Worm (Caenorhabditis elegans) whole organism, L2 larva: ENCODE results near the gene B0294.3.

Source experiments
- C34F6.9 ChIP-seq: fragments of 150-350 bp; optimal IDR thresholded peaks from 2 replicates; lab custom pipeline; 2014; ENCODE audit warnings: missing biosample characterization, missing genetic modification characterization
- F13H6.1 ChIP-seq: sonication (generic microtip); optimal IDR thresholded peaks from 2 replicates; lab custom pipeline; 2016; ENCODE audit warnings: missing genetic modification characterization, missing compliant biosample characterization
- Y55F3AM.14 ChIP-seq: fragments of 200-800 bp; sonication (Bioruptor generic); optimal IDR thresholded peaks from 2 replicates; lab custom pipeline; 2018; ENCODE audit warnings: mild to moderate bottlenecking, missing genetic modification characterization, missing compliant biosample characterization
- ZK546.5 ChIP-seq: sonication (generic microtip); optimal IDR thresholded peaks from 2 replicates; lab custom pipeline; 2017; ENCODE audit warnings: missing biosample characterization, missing genetic modification characterization
- alr-1 ChIP-seq: fragments of 150-350 bp; optimal IDR thresholded peaks from 2 replicates; lab custom pipeline; 2014; ENCODE audit warnings: missing biosample characterization, missing genetic modification characterization
- aly-2 ChIP-seq: fragments of 150-350 bp; optimal IDR thresholded peaks from 2 replicates; lab custom pipeline; 2014; ENCODE audit warnings: missing biosample characterization, missing genetic modification characterization
- ama-1 ChIP-seq: fragments of 150-350 bp; optimal IDR thresholded peaks from 2 replicates; lab custom pipeline; 2018; ENCODE audit warnings: inconsistent platforms
- blmp-1 ChIP-seq: sonication (generic microtip); optimal IDR thresholded peaks from 2 replicates; lab custom pipeline; 2017; ENCODE audit warnings: missing genetic modification characterization, mild to moderate bottlenecking, missing compliant biosample characterization, antibody characterized with exemption, moderate library complexity; ENCODE audit not compliant: insufficient read depth
- ceh-16 ChIP-seq: fragments of 150-350 bp; optimal IDR thresholded peaks from 2 replicates; lab custom pipeline; 2014; ENCODE audit warnings: missing biosample characterization, missing genetic modification characterization
- ceh-82 ChIP-seq: fragments of 150-350 bp; optimal IDR thresholded peaks from 2 replicates; lab custom pipeline; 2014; ENCODE audit warnings: missing biosample characterization, missing genetic modification characterization
- crh-2 ChIP-seq: sonication (generic microtip); optimal IDR thresholded peaks from 2 replicates; lab custom pipeline; 2017; ENCODE audit warnings: missing biosample characterization, missing genetic modification characterization
- dmd-4 ChIP-seq: sonication (generic microtip); optimal IDR thresholded peaks from 2 replicates; lab custom pipeline; 2017; ENCODE audit warnings: missing biosample characterization, missing genetic modification characterization
- egl-27 ChIP-seq: sonication (generic microtip); optimal IDR thresholded peaks from 3 replicates; lab custom pipeline; 2017; ENCODE audit warnings: missing biosample characterization, missing genetic modification reagents, missing genetic modification characterization
- elt-1 ChIP-seq: fragments of 150-350 bp; optimal IDR thresholded peaks from 2 replicates; lab custom pipeline; 2014; ENCODE audit warnings: missing biosample characterization, missing genetic modification characterization
- gmeb-1 ChIP-seq: fragments of 150-350 bp; optimal IDR thresholded peaks from 2 replicates; lab custom pipeline; 2014; ENCODE audit warnings: missing biosample characterization, missing genetic modification characterization
- lin-11 ChIP-seq: fragments of 150-350 bp; sonication (generic microtip); optimal IDR thresholded peaks from 2 replicates; lab custom pipeline; 2014; ENCODE audit warnings: missing biosample characterization, missing genetic modification characterization, inconsistent platforms, mixed read lengths
- lin-13 ChIP-seq: fragments of 150-350 bp; optimal IDR thresholded peaks from 2 replicates; lab custom pipeline; 2014; ENCODE audit warnings: missing biosample characterization, missing genetic modification reagents, missing genetic modification characterization
- lin-39 ChIP-seq: fragments of 150-350 bp; optimal IDR thresholded peaks from 2 replicates; lab custom pipeline; 2014; ENCODE audit warnings: missing biosample characterization, missing genetic modification reagents, missing genetic modification characterization
- lsy-2 ChIP-seq, 2 experiments: fragments of 150-350 bp in 1 of 2; sonication (generic microtip) in 1 of 2; optimal IDR thresholded peaks; 2 replicates each; lab custom pipeline; 2014 to 2017; ENCODE audit warnings: missing biosample characterization in 2 of 2, missing genetic modification characterization in 2 of 2
- mbf-1 ChIP-seq: sonication (generic microtip); optimal IDR thresholded peaks from 2 replicates; lab custom pipeline; 2017; ENCODE audit warnings: missing biosample characterization, missing genetic modification characterization
- mdl-1 ChIP-seq, 2 experiments: fragments of 150-350 bp in 1 of 2; sonication (generic microtip) in 1 of 2; optimal IDR thresholded peaks; 2 replicates each; lab custom pipeline; 2017; ENCODE audit warnings: missing biosample characterization in 2 of 2, missing genetic modification characterization in 2 of 2
- nhr-10 ChIP-seq: sonication (generic microtip); optimal IDR thresholded peaks from 2 replicates; lab custom pipeline; 2017; ENCODE audit warnings: missing biosample characterization, missing genetic modification characterization
- nhr-11 ChIP-seq: fragments of 150-350 bp; optimal IDR thresholded peaks from 2 replicates; lab custom pipeline; 2014; ENCODE audit warnings: missing biosample characterization, missing genetic modification characterization
- nhr-12 ChIP-seq: fragments of 150-350 bp; optimal IDR thresholded peaks from 2 replicates; lab custom pipeline; 2014; ENCODE audit warnings: missing biosample characterization, missing genetic modification characterization
- nhr-129 ChIP-seq: fragments of 150-350 bp; optimal IDR thresholded peaks from 2 replicates; lab custom pipeline; 2014; ENCODE audit warnings: missing biosample characterization, missing genetic modification characterization
- nhr-21 ChIP-seq: fragments of 150-350 bp; optimal IDR thresholded peaks from 2 replicates; lab custom pipeline; 2014; ENCODE audit warnings: missing biosample characterization, missing genetic modification characterization
- nhr-23 ChIP-seq: fragments of 150-350 bp; optimal IDR thresholded peaks from 2 replicates; lab custom pipeline; 2014; ENCODE audit warnings: missing biosample characterization, missing genetic modification reagents, missing genetic modification characterization
- nhr-237 ChIP-seq: fragments of 150-350 bp; optimal IDR thresholded peaks from 2 replicates; lab custom pipeline; 2014; ENCODE audit warnings: missing biosample characterization, missing genetic modification characterization
- nhr-25 ChIP-seq: fragments of 150-350 bp; sonication (generic microtip); optimal IDR thresholded peaks from 3 replicates; lab custom pipeline; 2014; ENCODE audit warnings: missing biosample characterization, missing genetic modification characterization
- nhr-6 ChIP-seq: fragments of 150-350 bp; optimal IDR thresholded peaks from 2 replicates; lab custom pipeline; 2014; ENCODE audit warnings: missing biosample characterization, missing genetic modification characterization
- nhr-77 ChIP-seq: fragments of 150-350 bp; optimal IDR thresholded peaks from 2 replicates; lab custom pipeline; 2014; ENCODE audit warnings: missing biosample characterization, missing genetic modification characterization
- peb-1 ChIP-seq: fragments of 150-350 bp; optimal IDR thresholded peaks from 2 replicates; lab custom pipeline; 2014; ENCODE audit warnings: missing biosample characterization, missing genetic modification characterization
- sem-4 ChIP-seq: fragments of 150-350 bp; optimal IDR thresholded peaks from 2 replicates; lab custom pipeline; 2014; ENCODE audit warnings: missing biosample characterization, missing genetic modification reagents, missing genetic modification characterization
- skn-1 ChIP-seq: sonication (generic microtip); optimal IDR thresholded peaks from 2 replicates; lab custom pipeline; 2017; ENCODE audit warnings: missing biosample characterization, missing genetic modification characterization
- sma-3 ChIP-seq: sonication (generic microtip); optimal IDR thresholded peaks from 2 replicates; lab custom pipeline; 2016; ENCODE audit warnings: missing genetic modification reagents, missing genetic modification characterization, missing compliant biosample characterization
- snpc-4 ChIP-seq: fragments of 150-350 bp; optimal IDR thresholded peaks from 2 replicates; lab custom pipeline; 2014; ENCODE audit warnings: missing biosample characterization, missing genetic modification characterization
- unc-39 ChIP-seq: fragments of 150-350 bp; optimal IDR thresholded peaks from 2 replicates; lab custom pipeline; 2014; ENCODE audit warnings: missing biosample characterization, missing genetic modification characterization
- unc-55 ChIP-seq: fragments of 150-350 bp; sonication (generic microtip); optimal IDR thresholded peaks from 3 replicates; lab custom pipeline; 2014; ENCODE audit warnings: missing biosample characterization, missing genetic modification reagents, missing genetic modification characterization
- unc-62 ChIP-seq: fragments of 150-350 bp; optimal IDR thresholded peaks from 2 replicates; lab custom pipeline; 2014; ENCODE audit warnings: missing biosample characterization, missing genetic modification reagents, missing genetic modification characterization
- zag-1 ChIP-seq: fragments of 150-350 bp; optimal IDR thresholded peaks from 2 replicates; lab custom pipeline; 2014; ENCODE audit warnings: missing biosample characterization, missing genetic modification characterization
- ztf-1 ChIP-seq: fragments of 200-800 bp; sonication (Bioruptor generic); conservative IDR thresholded peaks from 2 replicates; pipeline ENCODE4 v1.3.6; 2022; ENCODE audit warnings: missing genetic modification characterization, missing compliant biosample characterization
- ztf-11 ChIP-seq: sonication (generic microtip); optimal IDR thresholded peaks from 2 replicates; lab custom pipeline; 2017; ENCODE audit warnings: missing biosample characterization, missing genetic modification characterization
- ztf-4 ChIP-seq: fragments of 150-350 bp; optimal IDR thresholded peaks from 2 replicates; lab custom pipeline; 2014; ENCODE audit warnings: missing biosample characterization, missing genetic modification characterization

The B0294.3 gene

DNA sequence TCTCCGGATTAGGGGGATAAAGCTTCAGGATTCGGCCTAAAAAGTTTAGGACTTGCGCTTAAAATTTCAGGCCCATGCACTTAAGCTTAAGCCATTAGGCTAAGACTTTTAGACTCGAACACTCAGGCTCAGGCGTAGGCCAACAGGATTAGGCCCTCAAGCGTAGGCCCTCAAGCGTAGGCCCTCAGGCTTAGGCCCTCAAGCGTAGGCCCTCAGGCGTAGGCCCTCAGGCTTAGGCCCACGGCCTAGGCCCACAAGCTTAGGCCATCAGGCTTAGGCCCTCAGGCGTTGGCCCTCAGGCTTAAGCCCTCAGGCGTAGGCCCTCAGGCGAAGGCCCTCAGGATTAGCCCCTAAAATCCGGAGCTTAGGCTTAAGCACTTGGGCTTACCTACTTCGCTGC is 41.5 kb upstream of the B0294.3 start:
- no peak for TF ChIP-seq skn-1 (tag; lab: Kevin White, UChicago)
- no peak for TF ChIP-seq zag-1 (tag; lab: Kevin White, UChicago)
- no peak for TF ChIP-seq crh-2 (tag; lab: Kevin White, UChicago)
- TF ChIP-seq ztf-1 (GFP tag; lab: Robert Waterston, UW) = 0 out of 2 replicates have a peak, but pooled peaks have one; percentile 57
- no peak for TF ChIP-seq nhr-11 (tag; lab: Kevin White, UChicago)

DNA sequence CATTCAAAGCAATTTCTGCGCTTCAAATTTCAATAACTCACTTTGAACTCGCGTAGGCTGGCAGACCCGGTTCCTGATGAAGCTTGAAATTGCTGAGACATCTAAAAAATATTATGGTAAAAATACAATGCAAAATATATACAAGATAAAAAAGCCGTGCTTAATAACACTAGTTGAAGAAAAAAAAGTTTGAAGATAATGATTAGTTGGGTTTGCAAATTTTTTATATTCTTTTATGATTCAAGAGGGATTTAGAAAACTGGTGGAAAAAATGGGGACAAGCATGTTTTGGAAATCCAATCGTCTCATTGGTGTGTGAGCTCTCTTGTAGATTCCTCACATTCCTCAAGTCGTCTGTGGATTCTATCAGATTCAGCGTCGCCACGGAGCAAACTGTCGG is 39.4 kb upstream of the B0294.3 start, which contains the start of gene ceh-21:
TSS of gene ceh-21 (minus strand) at position 101 of the 400 bp plus-strand sequence.
- TF ChIP-seq snpc-4 (tag; lab: Kevin White, UChicago) (no peak), nhr-23 (tag; lab: Kevin White, UChicago) (no peak), nhr-11 (tag; lab: Kevin White, UChicago) (no peak), ztf-1 (GFP tag; lab: Robert Waterston, UW) (no peak), ztf-4 (tag; lab: Kevin White, UChicago) (no peak), gmeb-1 (tag; lab: Kevin White, UChicago) (no peak), C34F6.9 (tag; lab: Kevin White, UChicago) (no peak), ama-1 (no peak), dmd-4 (tag; lab: Kevin White, UChicago) (no peak), ztf-11 (tag; lab: Kevin White, UChicago) (no peak), egl-27 (tag; lab: Kevin White, UChicago) (no peak), nhr-77 (tag; lab: Kevin White, UChicago) (no peak), nhr-10 (tag; lab: Kevin White, UChicago) (no peak), Y55F3AM.14 (GFP tag; lab: Kevin White, UChicago) (no peak), mbf-1 (no peak), ceh-16 (tag; lab: Kevin White, UChicago) (no peak)

DNA sequence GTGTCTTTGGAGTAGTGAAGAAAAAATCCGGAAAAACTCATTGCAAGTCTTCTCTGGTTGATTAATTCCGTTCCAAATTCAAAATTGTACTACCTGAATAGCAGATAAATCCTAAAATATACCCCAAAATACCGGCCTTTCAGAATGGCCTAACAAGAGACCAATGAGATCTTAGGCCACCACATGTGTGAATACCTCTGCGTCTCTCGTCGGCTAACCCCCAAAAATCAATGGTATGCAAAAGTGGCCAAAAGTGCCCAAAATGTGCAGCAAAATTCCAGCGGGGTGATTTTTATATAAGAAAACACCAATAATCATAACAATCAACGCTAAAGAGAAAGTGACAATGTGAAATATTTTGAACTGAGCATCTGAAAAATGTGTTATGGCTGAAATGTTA is 38.4 kb upstream of the B0294.3 start, which contains the start of gene T26C11.9:
TSS of gene T26C11.9 (minus strand) at position 254 of the 400 bp plus-strand sequence.
- TF ChIP-seq C34F6.9 (tag; lab: Kevin White, UChicago) (peak; percentile 56), snpc-4 (tag; lab: Kevin White, UChicago) (no peak), nhr-12 (no peak), ztf-1 (GFP tag; lab: Robert Waterston, UW) (no peak), blmp-1 (peak; percentile 22), nhr-237 (tag; lab: Kevin White, UChicago) (no peak), unc-55 (GFP tag; lab: Kevin White, UChicago) (peak; percentile 61), gmeb-1 (tag; lab: Kevin White, UChicago) (peak; percentile 26), crh-2 (tag; lab: Kevin White, UChicago) (peak; percentile 25), lsy-2 (tag; optimal IDR thresholded peaks at IDR 0.05; lab: Kevin White, UChicago) (peak in 1 of 2 experiments; percentile 46), nhr-129 (tag; lab: Kevin White, UChicago) (peak; percentile 37)

DNA sequence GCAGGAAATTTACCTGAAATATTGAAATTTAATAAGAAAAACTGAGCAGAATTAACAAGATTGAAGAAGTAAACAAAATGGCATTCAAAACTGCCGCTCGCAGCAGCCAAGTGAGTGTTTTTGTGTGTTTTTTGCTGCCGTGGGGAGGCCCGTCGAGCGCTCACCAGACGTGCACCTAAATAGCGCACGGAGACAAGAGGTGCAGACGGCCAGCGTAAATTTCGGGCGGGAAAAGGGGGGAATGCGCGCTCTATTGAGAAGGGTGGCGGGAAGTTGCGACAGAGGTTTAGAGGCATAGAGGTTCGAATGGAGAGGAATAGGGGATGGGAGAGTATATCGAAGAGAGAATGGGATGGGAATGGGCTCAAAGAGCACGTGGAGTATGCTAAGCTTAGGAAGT is 35.8 kb upstream of the B0294.3 start, which contains the start of gene ceh-39:
TSS of gene ceh-39 (minus strand) at position 13 of the 400 bp plus-strand sequence.
- TF ChIP-seq unc-39 (tag; lab: Kevin White, UChicago) (no peak), ztf-11 (tag; lab: Kevin White, UChicago) (no peak), nhr-23 (tag; lab: Kevin White, UChicago) (no peak), lsy-2 (tag; optimal IDR thresholded peaks at IDR 0.05; lab: Kevin White, UChicago) (peak; percentile 48 to 57), snpc-4 (tag; lab: Kevin White, UChicago) (peak; percentile 27), sem-4 (tag; lab: Kevin White, UChicago) (no peak), ztf-1 (GFP tag; lab: Robert Waterston, UW) (no peak), alr-1 (no peak), elt-1 (tag; lab: Kevin White, UChicago) (no peak), nhr-12 (no peak), lin-11 (peak; percentile 39), egl-27 (tag; lab: Kevin White, UChicago) (peak; percentile 9), ama-1 (no peak), ztf-4 (tag; lab: Kevin White, UChicago) (no peak), lin-13 (GFP tag; lab: Kevin White, UChicago) (no peak), unc-55 (GFP tag; lab: Kevin White, UChicago) (peak; percentile 83), nhr-6 (tag; lab: Kevin White, UChicago) (no peak), unc-62 (GFP tag; lab: Kevin White, UChicago) (no peak), nhr-11 (tag; lab: Kevin White, UChicago) (no peak), F13H6.1 (tag; lab: Kevin White, UChicago) (peak; percentile 19), ceh-82 (tag; lab: Kevin White, UChicago) (peak; percentile 31), zag-1 (tag; lab: Kevin White, UChicago) (peak; percentile 29), C34F6.9 (tag; lab: Kevin White, UChicago) (peak; percentile 75), skn-1 (tag; lab: Kevin White, UChicago) (no peak), ZK546.5 (tag; lab: Kevin White, UChicago) (no peak), peb-1 (tag; lab: Kevin White, UChicago) (no peak), sma-3 (GFP tag; lab: Kevin White, UChicago) (no peak), Y55F3AM.14 (GFP tag; lab: Kevin White, UChicago) (no peak), lin-39 (tag; lab: Kevin White, UChicago) (no peak), gmeb-1 (tag; lab: Kevin White, UChicago) (peak; percentile 45), nhr-77 (tag; lab: Kevin White, UChicago) (no peak), mbf-1 (no peak), blmp-1 (no peak), nhr-129 (tag; lab: Kevin White, UChicago) (peak; percentile 71), crh-2 (tag; lab: Kevin White, UChicago) (peak; percentile 44), mdl-1 (tag; optimal IDR thresholded peaks at IDR 0.05; lab: Kevin White, UChicago) (no peak), nhr-25 (tag; lab: Kevin White, UChicago) (no peak), nhr-21 (tag; lab: Kevin White, UChicago) (no peak), aly-2 (tag; lab: Kevin White, UChicago) (no peak)
